Fruit fly (Drosophila melanogaster) whole organism, pupa: ENCODE data around the gene dnd.

ENCODE experiments used
- CG10348 ChIP-seq: fragments of 200-800 bp; sonication (Bioruptor generic); IDR thresholded peaks from 2 replicates; pipeline ENCODE4 v1.3.6; 2022; ENCODE audit warnings: missing biosample characterization, missing genetic modification characterization
- CG15710 ChIP-seq: fragments of 200-800 bp; sonication (Bioruptor generic); optimal IDR thresholded peaks from 2 replicates; lab custom pipeline; 2018; ENCODE audit warnings: missing biosample characterization, mild to moderate bottlenecking, missing genetic modification characterization, moderate library complexity
- CG32121 ChIP-seq: fragments of 200-800 bp; sonication (Bioruptor generic); IDR thresholded peaks from 2 replicates; pipeline ENCODE4 v1.3.6; 2022; ENCODE audit warnings: missing biosample characterization, missing genetic modification characterization

DNA sequence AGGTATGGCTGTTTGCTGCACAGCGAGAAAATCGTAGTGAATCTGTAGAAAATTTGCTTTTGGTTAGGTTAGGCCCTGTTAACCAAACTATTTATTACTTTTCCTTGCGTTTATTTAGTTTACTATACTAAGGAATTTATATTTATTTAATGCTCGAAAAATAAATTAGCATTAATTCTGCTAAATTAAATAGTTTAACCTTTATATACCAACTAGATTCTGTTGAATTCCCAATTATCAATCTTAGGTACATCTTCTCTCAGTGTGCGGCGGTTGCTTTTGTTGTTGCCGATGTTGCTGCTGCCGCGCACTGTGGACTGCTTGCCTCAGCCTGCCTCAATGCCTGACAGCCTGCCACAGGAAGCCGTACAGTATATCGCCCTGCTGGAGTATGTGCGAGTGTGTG, 12.0 kb upstream of the dnd start:
- TF ChIP-seq CG32121 (GFP tag; lab: Robert Waterston, UW) (no peak), CG15710 (tag; lab: Kevin White, UChicago) (peak; percentile 72), CG10348 (GFP tag; lab: Robert Waterston, UW) (no peak)
